Worm (Caenorhabditis elegans) whole organism, L3 larva: ENCODE measurements around the gene ras-2.

Source experiments
- mdl-1 ChIP-seq: fragments of 150-350 bp; optimal IDR thresholded peaks from 2 replicates; lab custom pipeline; 2014; ENCODE audit warnings: missing biosample characterization, missing genetic modification characterization
- nhr-237 ChIP-seq: fragments of 150-350 bp; optimal IDR thresholded peaks from 2 replicates; lab custom pipeline; 2014; ENCODE audit warnings: missing biosample characterization, missing genetic modification characterization

DNA sequence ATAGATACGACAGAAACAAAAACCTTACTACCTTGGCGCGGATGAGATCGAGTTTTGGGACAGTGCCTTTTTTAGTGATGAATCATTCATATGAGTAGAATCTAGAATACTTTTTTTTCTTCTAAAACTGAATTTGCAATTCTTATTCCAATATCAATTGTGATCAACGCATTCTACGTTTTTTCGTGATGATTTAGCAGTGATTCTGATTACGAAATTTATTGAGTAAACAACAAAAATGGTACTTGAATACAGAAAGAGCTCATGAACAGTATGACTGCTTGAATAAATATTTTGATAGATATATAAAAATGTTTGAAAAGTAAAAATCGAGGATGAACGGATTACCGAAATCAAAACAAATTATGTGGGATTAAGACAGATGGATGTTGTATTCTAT lies 24.8 kb downstream of the ras-2 start, which contains the start of gene him-18:
- TF ChIP-seq mdl-1 (tag; lab: Kevin White, UChicago), result no peak
- no peak for TF ChIP-seq nhr-237 (tag; lab: Kevin White, UChicago)
